Worm (Caenorhabditis elegans) whole organism, mixed stage, embryonic: Measurements from ENCODE around the gene hlh-30.

Experiments used
- bed-3 ChIP-seq: fragments of 200-800 bp; sonication (Bioruptor generic); optimal IDR thresholded peaks from 3 replicates; lab custom pipeline; 2018; ENCODE audit warnings: mild to moderate bottlenecking, missing genetic modification characterization, moderate library complexity, missing compliant biosample characterization
- blmp-1 ChIP-seq: fragments of 150-350 bp; optimal IDR thresholded peaks from 2 replicates; lab custom pipeline; 2014; ENCODE audit warnings: missing biosample characterization, missing genetic modification characterization
- ceh-39 ChIP-seq: fragments of 150-350 bp; optimal IDR thresholded peaks from 2 replicates; lab custom pipeline; 2014; ENCODE audit warnings: missing biosample characterization, missing genetic modification characterization
- ceh-43 ChIP-seq: fragments of 200-800 bp; sonication (Bioruptor generic); optimal IDR thresholded peaks from 2 replicates; lab custom pipeline; 2018; ENCODE audit warnings: mild to moderate bottlenecking, missing genetic modification characterization, moderate library complexity, missing compliant biosample characterization
- ceh-83 ChIP-seq: fragments of 200-800 bp; sonication (Bioruptor generic); optimal IDR thresholded peaks from 2 replicates; lab custom pipeline; 2018; ENCODE audit warnings: mild to moderate bottlenecking, missing genetic modification characterization, missing compliant biosample characterization
- cnd-1 ChIP-seq: fragments of 200-800 bp; sonication (Bioruptor generic); optimal IDR thresholded peaks from 2 replicates; lab custom pipeline; 2018; ENCODE audit warnings: mild to moderate bottlenecking, missing genetic modification characterization, missing compliant biosample characterization
- drap-1 ChIP-seq: fragments of 200-800 bp; sonication (Bioruptor generic); optimal IDR thresholded peaks from 3 replicates; lab custom pipeline; 2018; ENCODE audit warnings: mild to moderate bottlenecking, missing genetic modification characterization, missing compliant biosample characterization
- elt-1 ChIP-seq: sonication (generic microtip); optimal IDR thresholded peaks from 2 replicates; lab custom pipeline; 2017; ENCODE audit warnings: missing genetic modification characterization, mild to moderate bottlenecking, missing compliant biosample characterization, antibody characterized with exemption, moderate library complexity, borderline replicate concordance; ENCODE audit not compliant: insufficient read depth
- flh-1 ChIP-seq: fragments of 200-800 bp; sonication (Bioruptor generic); optimal IDR thresholded peaks from 2 replicates; lab custom pipeline; 2018; ENCODE audit warnings: mild to moderate bottlenecking, missing genetic modification characterization, moderate library complexity, missing compliant biosample characterization
- ham-2 ChIP-seq: fragments of 200-800 bp; sonication (Bioruptor generic); optimal IDR thresholded peaks from 2 replicates; lab custom pipeline; 2018; ENCODE audit warnings: mild to moderate bottlenecking, missing genetic modification characterization, missing compliant biosample characterization
- hlh-1 ChIP-seq: fragments of 150-350 bp; optimal IDR thresholded peaks from 2 replicates; lab custom pipeline; 2014; ENCODE audit warnings: missing biosample characterization, missing genetic modification reagents, missing genetic modification characterization
- lin-13 ChIP-seq: fragments of 150-350 bp; optimal IDR thresholded peaks from 2 replicates; lab custom pipeline; 2014; ENCODE audit warnings: missing biosample characterization, missing genetic modification characterization
- lin-32 ChIP-seq: fragments of 200-800 bp; sonication (Bioruptor generic); optimal IDR thresholded peaks from 2 replicates; lab custom pipeline; 2018; ENCODE audit warnings: mild to moderate bottlenecking, missing genetic modification characterization, missing compliant biosample characterization
- mab-5 ChIP-seq: fragments of 150-350 bp; optimal IDR thresholded peaks from 2 replicates; lab custom pipeline; 2014; ENCODE audit warnings: missing biosample characterization, missing genetic modification characterization
- mep-1 ChIP-seq: fragments of 150-350 bp; optimal IDR thresholded peaks from 2 replicates; lab custom pipeline; 2017; ENCODE audit warnings: missing biosample characterization, missing genetic modification reagents, missing genetic modification characterization, inconsistent platforms
- nhr-12 ChIP-seq: fragments of 150-350 bp; optimal IDR thresholded peaks from 2 replicates; lab custom pipeline; 2014; ENCODE audit warnings: missing biosample characterization, missing genetic modification characterization
- nhr-2 ChIP-seq: fragments of 150-350 bp; optimal IDR thresholded peaks from 2 replicates; lab custom pipeline; 2014; ENCODE audit warnings: missing biosample characterization, missing genetic modification characterization
- nhr-237 ChIP-seq: fragments of 150-350 bp; optimal IDR thresholded peaks from 2 replicates; lab custom pipeline; 2014; ENCODE audit warnings: missing biosample characterization, missing genetic modification characterization
- nhr-28 ChIP-seq: fragments of 150-350 bp; optimal IDR thresholded peaks from 2 replicates; lab custom pipeline; 2014; ENCODE audit warnings: missing biosample characterization, missing genetic modification characterization
- pha-4 ChIP-seq: fragments of 150-350 bp; optimal IDR thresholded peaks from 2 replicates; lab custom pipeline; 2018; ENCODE audit warnings: missing biosample characterization, missing genetic modification reagents, missing genetic modification characterization
- sem-2 ChIP-seq: fragments of 200-800 bp; sonication (Bioruptor generic); optimal IDR thresholded peaks from 2 replicates; lab custom pipeline; 2018; ENCODE audit warnings: mild to moderate bottlenecking, missing genetic modification characterization, missing compliant biosample characterization
- snpc-4 ChIP-seq: fragments of 150-350 bp; optimal IDR thresholded peaks from 2 replicates; lab custom pipeline; 2014; ENCODE audit warnings: missing biosample characterization, missing genetic modification characterization
- sptf-1 ChIP-seq: sonication (generic microtip); optimal IDR thresholded peaks from 2 replicates; lab custom pipeline; 2017; ENCODE audit warnings: mild to moderate bottlenecking, missing genetic modification characterization, moderate library complexity, missing compliant biosample characterization
- tbx-8 ChIP-seq: fragments of 200-800 bp; sonication (Bioruptor generic); optimal IDR thresholded peaks from 2 replicates; lab custom pipeline; 2018; ENCODE audit warnings: mild to moderate bottlenecking, missing genetic modification characterization, moderate library complexity, missing compliant biosample characterization
- unc-120 ChIP-seq: sonication (generic microtip); optimal IDR thresholded peaks from 2 replicates; lab custom pipeline; 2017; ENCODE audit warnings: missing genetic modification characterization, missing compliant biosample characterization; ENCODE audit not compliant: poor library complexity, severe bottlenecking
- unc-62 ChIP-seq: fragments of 150-350 bp; optimal IDR thresholded peaks from 2 replicates; lab custom pipeline; 2014; ENCODE audit warnings: missing biosample characterization, missing genetic modification reagents, missing genetic modification characterization
- zip-8 ChIP-seq: fragments of 150-350 bp; optimal IDR thresholded peaks from 2 replicates; lab custom pipeline; 2014; ENCODE audit warnings: missing biosample characterization, missing genetic modification characterization
- ztf-11 ChIP-seq: fragments of 150-350 bp; optimal IDR thresholded peaks from 2 replicates; lab custom pipeline; 2014; ENCODE audit warnings: missing biosample characterization, missing genetic modification characterization

hlh-30 gene

DNA sequence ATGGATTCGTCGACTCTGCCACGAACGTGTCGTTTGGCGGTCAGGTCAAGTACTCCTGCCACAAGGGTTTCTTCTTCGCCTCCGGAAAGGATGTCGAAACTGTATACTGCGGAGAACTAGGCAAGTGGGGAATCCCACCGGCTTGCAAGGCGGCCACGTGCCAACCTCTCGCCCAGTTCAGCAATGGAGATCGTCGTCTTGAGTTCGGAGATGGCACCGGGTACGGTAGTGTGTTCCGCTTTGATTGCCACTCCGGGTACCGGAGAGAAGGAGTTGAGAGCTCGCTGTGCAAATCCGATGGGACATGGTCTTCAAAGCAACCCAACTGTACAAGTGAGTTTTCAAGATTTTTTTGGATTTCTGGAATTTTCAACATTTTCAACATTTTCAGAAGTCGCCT, 35.1 kb downstream of the hlh-30 start:
- no peak for TF ChIP-seq mep-1 (tag; lab: Kevin White, UChicago)
- TF ChIP-seq pha-4, result no peak
- no peak for TF ChIP-seq nhr-237 (tag; lab: Kevin White, UChicago)
- no peak for TF ChIP-seq hlh-1 (tag; lab: Kevin White, UChicago)

DNA sequence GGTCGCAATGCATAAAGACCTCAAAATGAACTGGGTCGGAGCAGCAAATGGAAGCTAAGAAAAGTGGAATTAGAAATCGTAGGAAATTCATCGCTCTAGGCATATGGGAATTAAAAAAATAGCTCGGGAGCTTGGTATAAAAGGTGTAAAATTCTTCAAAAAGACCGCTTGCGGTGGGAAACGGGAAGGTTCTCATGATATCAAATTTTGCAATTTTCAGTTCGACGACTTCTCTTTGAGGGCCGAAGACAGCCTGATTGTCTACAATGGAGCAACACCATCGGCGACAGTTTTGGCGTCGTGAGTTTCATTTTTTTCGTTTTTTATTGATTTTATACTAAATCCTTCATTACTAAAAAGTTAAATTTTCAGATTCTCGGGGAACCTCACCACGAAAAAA, 36.2 kb downstream of the hlh-30 start, which contains the start of gene F47C12.8:
Gene F47C12.8, minus strand, starts transcription at position 101 of the 400 bp plus-strand sequence.
- TF ChIP-seq unc-120 (tag; lab: Kevin White, UChicago) (no peak), nhr-28 (no peak), nhr-2 (tag; lab: Kevin White, UChicago) (no peak), lin-32 (GFP tag; lab: Kevin White, UChicago) (no peak), hlh-1 (tag; lab: Kevin White, UChicago) (no peak), nhr-237 (tag; lab: Kevin White, UChicago) (no peak), ceh-83 (no peak), flh-1 (GFP tag; lab: Kevin White, UChicago) (no peak), bed-3 (GFP tag; lab: Kevin White, UChicago) (no peak), sem-2 (GFP tag; lab: Kevin White, UChicago) (no peak), zip-8 (tag; lab: Kevin White, UChicago) (no peak), mab-5 (tag; lab: Kevin White, UChicago) (no peak), mep-1 (tag; lab: Kevin White, UChicago) (no peak), ceh-39 (no peak), ztf-11 (tag; lab: Kevin White, UChicago) (no peak), cnd-1 (tag; lab: Kevin White, UChicago) (no peak)

DNA sequence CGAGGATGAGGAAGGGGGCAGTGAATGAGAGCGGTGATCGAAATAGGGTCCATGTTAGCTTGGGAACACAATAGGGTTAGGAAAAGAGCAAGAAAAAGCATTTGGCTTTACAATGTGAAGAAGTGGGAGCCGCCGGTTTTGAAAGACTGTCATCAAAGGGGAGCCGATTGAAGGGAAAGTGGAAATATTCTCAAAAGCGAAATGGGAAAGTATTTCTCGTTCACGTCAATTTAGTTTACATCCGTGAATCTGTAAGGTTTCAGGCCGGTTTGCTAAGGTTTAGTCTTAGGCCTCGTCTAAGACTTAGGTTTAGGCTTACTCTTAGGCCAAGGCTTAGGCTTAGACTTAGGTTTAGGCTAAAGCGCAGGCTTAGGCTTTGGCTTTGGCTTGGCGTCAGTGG, 39.4 kb downstream of the hlh-30 start, which contains the start of gene F47C12.7:
Gene F47C12.7, minus strand, starts transcription at position 101 of the 400 bp plus-strand sequence.
- TF ChIP-seq ceh-39 (no peak), sptf-1 (tag; lab: Kevin White, UChicago) (no peak), tbx-8 (GFP tag; lab: Kevin White, UChicago) (no peak), ham-2 (GFP tag; lab: Kevin White, UChicago) (no peak), snpc-4 (no peak), cnd-1 (tag; lab: Kevin White, UChicago) (no peak), nhr-12 (tag; lab: Kevin White, UChicago) (no peak), bed-3 (GFP tag; lab: Kevin White, UChicago) (no peak), ceh-43 (GFP tag; lab: Kevin White, UChicago) (no peak), elt-1 (tag; lab: Kevin White, UChicago) (no peak), ceh-83 (no peak), drap-1 (GFP tag; lab: Kevin White, UChicago) (no peak), lin-13 (tag; lab: Kevin White, UChicago) (no peak), nhr-2 (tag; lab: Kevin White, UChicago) (no peak), blmp-1 (tag; lab: Kevin White, UChicago) (no peak), zip-8 (tag; lab: Kevin White, UChicago) (no peak), lin-32 (GFP tag; lab: Kevin White, UChicago) (no peak), nhr-28 (no peak)

DNA sequence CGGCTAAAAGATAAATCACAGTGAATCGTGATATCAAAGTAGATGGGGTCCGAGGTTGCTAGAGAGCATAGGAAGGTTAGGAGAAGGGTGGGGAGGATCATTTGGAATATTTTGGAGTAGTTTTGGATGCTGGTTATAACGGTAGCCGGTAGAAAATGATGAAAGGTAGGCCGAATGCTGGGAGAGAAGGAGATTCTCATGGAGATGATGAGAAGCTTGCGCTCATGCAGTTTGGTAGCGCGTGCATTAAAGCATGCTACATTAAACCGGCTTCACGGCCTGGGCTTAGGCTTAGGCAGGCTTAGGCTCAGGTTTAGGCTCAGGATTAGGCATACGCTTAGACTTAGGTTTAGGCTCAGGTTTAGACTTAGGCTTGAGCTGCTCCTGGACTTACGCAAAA, 40.4 kb downstream of the hlh-30 start, which contains the start of gene F47C12.13:
Gene F47C12.13, minus strand, starts transcription at position 101 of the 400 bp plus-strand sequence.
- no peak for TF ChIP-seq cnd-1 (tag; lab: Kevin White, UChicago)
- TF ChIP-seq, all 35 proteins: peak for 0

DNA sequence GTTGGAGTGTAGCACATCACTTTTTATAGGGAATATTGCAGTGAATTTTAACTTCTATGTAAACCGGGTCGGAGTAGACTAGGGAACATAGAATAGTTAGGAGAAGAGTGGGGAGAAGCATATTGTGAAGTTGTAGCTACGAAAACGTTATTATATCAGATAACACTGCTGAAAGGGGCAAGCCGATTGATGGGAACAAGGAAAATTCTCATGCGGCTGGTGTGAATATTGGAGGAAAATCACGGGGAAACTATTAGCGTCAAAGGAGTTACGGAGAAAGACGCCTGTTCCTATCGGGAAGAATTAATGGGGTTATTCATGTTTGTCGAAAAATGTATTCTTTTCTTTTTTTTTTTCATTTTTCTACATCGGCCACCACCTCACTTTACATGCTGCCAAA, 41.5 kb downstream of the hlh-30 start, which contains the start of gene F47C12.6:
Gene F47C12.6, minus strand, starts transcription at position 101 of the 400 bp plus-strand sequence.
- no peak for TF ChIP-seq bed-3 (GFP tag; lab: Kevin White, UChicago)
- TF ChIP-seq ceh-39, result no peak
- TF ChIP-seq drap-1 (GFP tag; lab: Kevin White, UChicago), result no peak
- no peak for TF ChIP-seq unc-62 (GFP tag; lab: Kevin White, UChicago)
- TF ChIP-seq nhr-2 (tag; lab: Kevin White, UChicago), result no peak
- no peak for TF ChIP-seq pha-4
- TF ChIP-seq nhr-28, result no peak
- no peak for TF ChIP-seq snpc-4
- TF ChIP-seq elt-1 (tag; lab: Kevin White, UChicago), result no peak
- no peak for TF ChIP-seq cnd-1 (tag; lab: Kevin White, UChicago)
- TF ChIP-seq, all 35 proteins: peak for 0
